Fruit fly (Drosophila melanogaster): Measurements from ENCODE around the gene rt.

The rt gene

DNA sequence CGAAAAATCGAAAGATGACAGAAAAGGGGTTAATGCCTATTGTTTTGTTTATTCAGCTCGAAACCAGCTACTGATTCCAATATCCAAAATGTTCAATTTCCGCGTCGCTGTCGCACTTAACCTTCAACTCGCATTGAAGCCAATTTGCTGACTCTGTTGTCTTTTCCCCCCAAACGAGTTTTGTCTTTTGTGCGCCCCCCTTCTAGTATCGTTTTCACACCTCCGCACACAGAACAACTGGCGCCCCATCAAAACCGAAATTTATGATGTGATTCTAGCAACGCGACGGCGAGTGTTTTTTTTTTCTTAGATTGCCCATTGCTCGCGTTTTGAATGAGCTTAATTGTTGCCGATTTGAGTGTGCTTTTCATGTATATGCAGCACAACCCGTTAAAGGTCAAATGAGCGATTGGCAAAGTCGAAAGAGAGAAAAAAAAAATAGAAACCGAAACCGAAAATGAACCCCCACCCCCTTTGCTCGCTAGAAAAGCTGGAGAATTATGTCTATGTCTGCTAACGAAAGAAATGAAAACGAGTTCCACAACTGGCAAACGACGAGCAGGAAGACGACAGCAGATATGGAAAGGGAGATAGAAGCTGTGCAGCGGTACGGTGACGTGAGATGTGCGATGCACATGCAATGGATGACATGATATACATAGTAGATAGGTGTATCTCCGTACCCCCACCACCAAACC lies 37.1 kb downstream of the rt start:
- TF ChIP-seq Vsx2 (GFP tag; optimal IDR thresholded peaks at IDR 0.05; ENCODE audit: partially characterized antibody) (no peak), Hr78 (GFP tag; optimal IDR thresholded peaks at IDR 0.05) (no peak), rgr (GFP tag; optimal IDR thresholded peaks at IDR 0.05) (no peak), HLH106 (tag; optimal IDR thresholded peaks at IDR 0.05) (no peak), Abd-B (GFP tag; optimal IDR thresholded peaks at IDR 0.05) (no peak), CrebA (GFP tag; optimal IDR thresholded peaks at IDR 0.05; ENCODE audit: borderline replicate concordance) (no peak), foxo (GFP tag; optimal IDR thresholded peaks at IDR 0.05) (no peak), GATAd (GFP tag; optimal IDR thresholded peaks at IDR 0.05) (no peak), br (GFP tag; optimal IDR thresholded peaks at IDR 0.05) (no peak)

DNA sequence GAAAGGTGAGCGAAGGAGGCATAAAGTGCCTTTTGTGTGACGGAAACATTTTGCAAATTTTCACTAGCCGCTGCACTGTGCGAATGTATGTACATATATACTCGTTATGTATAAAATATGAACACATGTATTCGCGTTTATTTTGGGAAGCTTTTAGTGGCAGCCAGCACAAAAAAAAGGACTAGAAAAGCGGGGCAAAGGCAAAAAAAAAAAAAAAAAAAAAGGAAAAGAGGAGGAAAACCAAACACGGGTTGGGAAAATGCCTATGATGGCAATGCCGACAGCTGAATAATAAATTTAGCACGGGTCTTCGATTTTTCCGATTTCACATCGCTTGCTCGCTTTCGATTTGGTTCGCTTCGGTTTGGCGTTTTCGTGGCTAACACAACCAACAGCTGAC lies 38.1 kb downstream of the rt start:
- TF ChIP-seq CG9705 (GFP tag; optimal IDR thresholded peaks at IDR 0.05) (no peak), h (GFP tag; optimal IDR thresholded peaks at IDR 0.05) (no peak), Myc (optimal IDR thresholded peaks at IDR 0.05) (no peak), dmrt93B (GFP tag; optimal IDR thresholded peaks at IDR 0.05) (no peak), OdsH (GFP tag; optimal IDR thresholded peaks at IDR 0.05) (no peak), Vsx2 (GFP tag; optimal IDR thresholded peaks at IDR 0.05; ENCODE audit: partially characterized antibody) (no peak), brk (GFP tag; optimal IDR thresholded peaks at IDR 0.05) (no peak), tai (GFP tag; optimal IDR thresholded peaks at IDR 0.05) (no peak), lola (GFP tag; optimal IDR thresholded peaks at IDR 0.05) (no peak), foxo (GFP tag; optimal IDR thresholded peaks at IDR 0.05) (no peak), sv (GFP tag; optimal IDR thresholded peaks at IDR 0.05) (no peak), CrebA (GFP tag; optimal IDR thresholded peaks at IDR 0.05; ENCODE audit: borderline replicate concordance) (no peak), usp (GFP tag; optimal IDR thresholded peaks at IDR 0.05) (no peak), Dfd (GFP tag; optimal IDR thresholded peaks at IDR 0.05) (no peak), HLH106 (tag; optimal IDR thresholded peaks at IDR 0.05) (no peak), dl (GFP tag; optimal IDR thresholded peaks at IDR 0.05; ENCODE audit: insufficient read depth in 1 of 2, partially characterized antibody in 2 of 2) (no peak)

- TF ChIP-seq Hr78 (GFP tag; optimal IDR thresholded peaks at IDR 0.05) (no peak), dmrt93B (GFP tag; optimal IDR thresholded peaks at IDR 0.05) (no peak), Dfd (GFP tag; optimal IDR thresholded peaks at IDR 0.05) (no peak), br (GFP tag; optimal IDR thresholded peaks at IDR 0.05) (no peak), Rel (GFP tag; optimal IDR thresholded peaks at IDR 0.05) (no peak), Rel (tag; optimal IDR thresholded peaks at IDR 0.05) (no peak), rgr (GFP tag; optimal IDR thresholded peaks at IDR 0.05) (no peak), lola (GFP tag; optimal IDR thresholded peaks at IDR 0.05) (no peak), woc (GFP tag; optimal IDR thresholded peaks at IDR 0.05) (no peak), HLH106 (tag; optimal IDR thresholded peaks at IDR 0.05) (no peak), sv (GFP tag; optimal IDR thresholded peaks at IDR 0.05) (no peak), dsf (GFP tag; optimal IDR thresholded peaks at IDR 0.05; ENCODE audit: borderline replicate concordance) (no peak)
These were observed 39.6 kb downstream of the rt start for dm6 chr3L:11548009-11548408.

DNA sequence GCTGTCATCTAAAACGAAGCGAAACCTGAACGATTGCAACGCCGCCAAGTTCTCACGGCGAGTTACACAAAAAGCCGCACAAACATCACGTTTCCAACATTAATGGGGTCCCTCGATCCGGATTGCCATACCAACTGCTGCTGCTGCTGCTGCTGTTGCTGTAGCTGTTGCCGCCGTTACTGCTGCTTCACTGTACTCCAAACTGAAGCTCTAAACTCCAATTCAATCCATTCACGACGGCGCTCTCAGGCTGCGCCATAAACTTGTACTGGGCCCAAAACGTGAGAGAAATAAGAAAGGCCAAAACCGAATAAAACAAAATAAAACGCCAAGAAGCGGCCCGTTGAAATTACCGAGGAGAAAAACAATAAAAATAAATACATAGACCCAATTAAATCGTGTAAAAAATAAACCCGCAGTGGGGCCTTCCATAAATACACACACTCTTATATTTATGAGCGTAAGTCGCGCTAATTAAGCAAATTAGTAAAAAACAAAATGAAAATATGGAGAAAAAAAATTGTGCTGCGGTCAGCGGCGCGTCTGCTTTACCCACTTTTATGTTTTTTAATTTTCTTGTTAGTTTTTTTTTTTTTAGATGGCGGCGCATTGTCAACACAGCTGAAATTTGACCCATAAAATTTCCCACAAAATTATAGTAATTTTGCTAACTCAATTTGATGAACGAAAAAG lies 40.1 kb downstream of the rt start:
- TF ChIP-seq Sp1 (GFP tag; optimal IDR thresholded peaks at IDR 0.05) (no peak), foxo (GFP tag; optimal IDR thresholded peaks at IDR 0.05) (no peak), CG32264 (GFP tag; optimal IDR thresholded peaks at IDR 0.05) (no peak), Dfd (GFP tag; optimal IDR thresholded peaks at IDR 0.05) (no peak), woc (GFP tag; optimal IDR thresholded peaks at IDR 0.05) (no peak), dmrt93B (GFP tag; optimal IDR thresholded peaks at IDR 0.05) (no peak), usp (GFP tag; optimal IDR thresholded peaks at IDR 0.05) (no peak), OdsH (GFP tag; optimal IDR thresholded peaks at IDR 0.05) (no peak), lola (GFP tag; optimal IDR thresholded peaks at IDR 0.05) (no peak), Myc (optimal IDR thresholded peaks at IDR 0.05) (no peak), HLH106 (tag; optimal IDR thresholded peaks at IDR 0.05) (no peak), sv (GFP tag; optimal IDR thresholded peaks at IDR 0.05) (no peak), dsf (GFP tag; optimal IDR thresholded peaks at IDR 0.05; ENCODE audit: borderline replicate concordance) (no peak), brk (GFP tag; optimal IDR thresholded peaks at IDR 0.05) (no peak), dl (GFP tag; optimal IDR thresholded peaks at IDR 0.05; ENCODE audit: insufficient read depth in 1 of 2, partially characterized antibody in 2 of 2) (no peak), pan (optimal IDR thresholded peaks at IDR 0.05) (no peak), Hr78 (GFP tag; optimal IDR thresholded peaks at IDR 0.05) (no peak)

dm6 chr3L:11543681-11544299 lies 43.8 kb downstream of the rt start:
- TF ChIP-seq jim (GFP tag; optimal IDR thresholded peaks at IDR 0.05), result no peak
- no peak for TF ChIP-seq HLH106 (tag; optimal IDR thresholded peaks at IDR 0.05)
- TF ChIP-seq Jra (GFP tag; optimal IDR thresholded peaks at IDR 0.05), result no peak
- no peak for TF ChIP-seq Mio (GFP tag; optimal IDR thresholded peaks at IDR 0.05)
- no peak for TF ChIP-seq brk (GFP tag; optimal IDR thresholded peaks at IDR 0.05)
- no peak for TF ChIP-seq dsf (GFP tag; optimal IDR thresholded peaks at IDR 0.05; ENCODE audit: borderline replicate concordance)
- TF ChIP-seq br (GFP tag; optimal IDR thresholded peaks at IDR 0.05), result no peak
- no peak for TF ChIP-seq lola (GFP tag; optimal IDR thresholded peaks at IDR 0.05)
- TF ChIP-seq Myc (optimal IDR thresholded peaks at IDR 0.05), result no peak
- TF ChIP-seq Abd-B (GFP tag; optimal IDR thresholded peaks at IDR 0.05), result no peak
- no peak for TF ChIP-seq Hr78 (GFP tag; optimal IDR thresholded peaks at IDR 0.05)
- TF ChIP-seq OdsH (GFP tag; optimal IDR thresholded peaks at IDR 0.05), result no peak
- TF ChIP-seq Sp1 (GFP tag; optimal IDR thresholded peaks at IDR 0.05), result no peak
